Worm (Caenorhabditis elegans): ENCODE measurements around the gene F40F8.11.
A peak's percentile ranks its signal among the peaks of the same experiment; 100 is the strongest.

F40F8.11 gene

ce11 chrII:11157660-11158059 lies 25.3 kb upstream of the F40F8.11 start (continued):
- TF ChIP-seq grh-1 (GFP tag; IDR thresholded peaks at IDR 0.05) = peak; percentile 48; the same call in 1 of the 2 replicates
- TF ChIP-seq lin-13 (GFP tag; optimal IDR thresholded peaks at IDR 0.05) = no peak
- TF ChIP-seq nhr-85 (tag) = peak; percentile 77
- TF ChIP-seq lin-14 (GFP tag; optimal IDR thresholded peaks at IDR 0.05) = peak; percentile 56
- peak; percentile 71 for TF ChIP-seq rnt-1 (tag; optimal IDR thresholded peaks at IDR 0.05)
- TF ChIP-seq fos-1 (tag; optimal IDR thresholded peaks at IDR 0.05) = peak; percentile 21

- peak in 1 of 2 experiments; percentile 17 for TF ChIP-seq lin-35 (GFP tag; optimal IDR thresholded peaks at IDR 0.05)
- no peak for TF ChIP-seq efl-1 (optimal IDR thresholded peaks at IDR 0.05)
- TF ChIP-seq efl-1 (GFP tag; optimal IDR thresholded peaks at IDR 0.05 in 1 of 2) = peak in 1 of 2 experiments; percentile 11
- TF ChIP-seq elt-2 (tag; optimal IDR thresholded peaks at IDR 0.05) = peak; percentile 68
- TF ChIP-seq nhr-71 (tag; optimal IDR thresholded peaks at IDR 0.05) = no peak
Observed at ce11 chrII:11156160-11156559, 23.8 kb upstream of the F40F8.11 start.

ce11 chrII:11155400-11155799 lies 23.0 kb upstream of the F40F8.11 start:
- no peak for TF ChIP-seq nhr-76 (tag; optimal IDR thresholded peaks at IDR 0.05)
- TF ChIP-seq efl-3 (GFP tag; optimal IDR thresholded peaks at IDR 0.05) = no peak
- TF ChIP-seq snpc-4 (tag; optimal IDR thresholded peaks at IDR 0.05) = no peak
- no peak for TF ChIP-seq Y116A8C.19 (tag; optimal IDR thresholded peaks at IDR 0.05; ENCODE audit: borderline replicate concordance)
- TF ChIP-seq nhr-85 (tag) = no peak
- TF ChIP-seq nhr-28 (tag; optimal IDR thresholded peaks at IDR 0.05) = no peak
- no peak for TF ChIP-seq mep-1 (tag; optimal IDR thresholded peaks at IDR 0.05)
- no peak for TF ChIP-seq ztf-11 (tag; optimal IDR thresholded peaks at IDR 0.05)
- no peak for TF ChIP-seq ceh-90 (tag; optimal IDR thresholded peaks at IDR 0.05)
- TF ChIP-seq nhr-20 (tag; optimal IDR thresholded peaks at IDR 0.05) = no peak
- no peak for TF ChIP-seq unc-86 (tag; optimal IDR thresholded peaks at IDR 0.05)
- no peak for TF ChIP-seq grh-1 (GFP tag; IDR thresholded peaks at IDR 0.05)
- no peak for TF ChIP-seq lin-13 (GFP tag; optimal IDR thresholded peaks at IDR 0.05)

- TF ChIP-seq nhr-85 (tag) = no peak
- no peak for TF ChIP-seq elt-3 (tag; optimal IDR thresholded peaks at IDR 0.05)
- TF ChIP-seq fkh-4 (tag; optimal IDR thresholded peaks at IDR 0.05; ENCODE audit: borderline replicate concordance) = no peak
- TF ChIP-seq dsc-1 (tag; optimal IDR thresholded peaks at IDR 0.05) = no peak
- no peak for TF ChIP-seq unc-98 (GFP tag; IDR thresholded peaks at IDR 0.05)
- TF ChIP-seq elt-2 (tag; optimal IDR thresholded peaks at IDR 0.05) = peak; percentile 12
- no peak for TF ChIP-seq efl-1 (optimal IDR thresholded peaks at IDR 0.05)
- no peak for TF ChIP-seq efl-1 (GFP tag; optimal IDR thresholded peaks at IDR 0.05 in 1 of 2)
Observed at ce11 chrII:11154957-11155356, 22.6 kb upstream of the F40F8.11 start.

ce11 chrII:11153800-11154199 lies 21.4 kb upstream of the F40F8.11 start:
- TF ChIP-seq tbx-2 (tag; optimal IDR thresholded peaks at IDR 0.05) (no peak), elt-2 (tag; optimal IDR thresholded peaks at IDR 0.05) (peak; percentile 72)

ce11 chrII:11153080-11153479 lies 20.7 kb upstream of the F40F8.11 start:
- TF ChIP-seq elt-2 (tag; optimal IDR thresholded peaks at IDR 0.05) = peak; percentile 9
- TF ChIP-seq zag-1 (tag; optimal IDR thresholded peaks at IDR 0.05) = no peak

- no peak for TF ChIP-seq blmp-1 (tag; optimal IDR thresholded peaks at IDR 0.05)
- no peak for TF ChIP-seq alr-1 (tag; optimal IDR thresholded peaks at IDR 0.05; ENCODE audit: borderline replicate concordance)
- TF ChIP-seq lin-39 (tag; optimal IDR thresholded peaks at IDR 0.05) = no peak
- TF ChIP-seq ceh-90 (tag; optimal IDR thresholded peaks at IDR 0.05) = no peak
- no peak for TF ChIP-seq nhr-28 (tag; optimal IDR thresholded peaks at IDR 0.05)
- no peak for TF ChIP-seq unc-30 (tag; optimal IDR thresholded peaks at IDR 0.05)
- TF ChIP-seq irx-1 (tag; optimal IDR thresholded peaks at IDR 0.05) = no peak
- no peak for TF ChIP-seq pqm-1 (tag; optimal IDR thresholded peaks at IDR 0.05)
- TF ChIP-seq egl-13 (tag; optimal IDR thresholded peaks at IDR 0.05) = no peak
- no peak for TF ChIP-seq dpl-1 (GFP tag; optimal IDR thresholded peaks at IDR 0.05)
- TF ChIP-seq nhr-12 (tag; optimal IDR thresholded peaks at IDR 0.05) = no peak
- no peak for TF ChIP-seq nhr-237 (tag; optimal IDR thresholded peaks at IDR 0.05)
- TF ChIP-seq rnt-1 (tag; optimal IDR thresholded peaks at IDR 0.05) = no peak
- no peak for TF ChIP-seq ceh-8 (GFP tag; optimal IDR thresholded peaks at IDR 0.05)
- no peak for TF ChIP-seq nhr-76 (tag; optimal IDR thresholded peaks at IDR 0.05)
Observed at ce11 chrII:11152495-11152894, 20.1 kb upstream of the F40F8.11 start, which contains the start of gene pqm-1. Gene pqm-1 (minus strand): TSS chrII:11152595.

Data from whole organism, L1 larva.